Worm (Caenorhabditis elegans): ENCODE results near the gene C03H5.7.

Gene C03H5.7

DNA sequence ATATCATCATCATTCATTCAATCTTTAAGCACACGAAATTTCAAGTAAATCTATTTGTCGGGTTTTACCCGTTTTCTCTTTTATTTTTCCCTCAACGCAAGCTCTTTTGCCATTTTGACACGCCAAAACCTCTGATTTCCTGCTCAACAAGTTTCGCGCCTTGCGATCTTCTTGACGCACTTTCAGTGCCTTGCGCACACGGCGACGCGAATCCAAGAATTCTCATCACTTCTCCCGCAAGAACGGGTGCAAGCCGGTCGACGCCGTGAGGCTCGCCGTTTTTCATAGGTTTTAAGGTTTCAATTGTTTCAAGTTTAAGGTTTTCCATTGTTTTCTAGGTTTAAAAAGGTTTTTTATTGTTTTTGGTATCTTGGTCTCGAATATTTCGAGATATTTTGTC is 36.8 kb downstream of the C03H5.7 start:
- TF ChIP-seq ztf-18 (tag; optimal IDR thresholded peaks at IDR 0.05) (peak; percentile 87), madf-6 (GFP tag; IDR thresholded peaks at IDR 0.05) (0 out of 2 replicates have a peak, but pooled peaks have one; percentile 47), him-1 (tag; optimal IDR thresholded peaks at IDR 0.05) (peak; percentile 56)

DNA sequence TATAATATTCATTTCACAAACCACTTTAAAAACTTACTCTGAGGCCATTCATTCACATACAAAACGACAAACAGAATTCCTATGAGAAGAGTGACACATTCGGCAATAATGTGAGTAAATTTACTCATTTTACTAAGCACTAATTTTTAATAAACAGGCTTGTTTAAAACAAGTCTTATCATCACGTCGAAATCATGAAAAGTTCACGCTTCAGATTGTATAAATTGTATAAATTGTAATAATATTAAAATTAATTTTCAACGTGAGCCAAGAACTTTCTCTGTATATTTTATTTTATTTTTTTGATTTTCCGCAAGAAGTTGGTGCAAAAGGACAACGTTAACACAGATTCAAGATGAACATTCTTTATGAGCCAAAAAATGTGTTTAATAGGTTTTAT is 38.7 kb downstream of the C03H5.7 start, which contains the start of gene C24H12.6:
C24H12.6 (minus strand) TSS at position 101 of the 400 bp plus-strand sequence.
- no peak for TF ChIP-seq D2030.7 (GFP tag; IDR thresholded peaks at IDR 0.05)
- no peak for TF ChIP-seq Y56A3A.18 (GFP tag; IDR thresholded peaks at IDR 0.05)
- TF ChIP-seq hlh-26 (GFP tag; conservative IDR thresholded peaks at IDR 0.05): no peak
- TF ChIP-seq Y67H2A.10 (GFP tag; conservative IDR thresholded peaks at IDR 0.05): no peak
- no peak for TF ChIP-seq nhr-80 (tag; optimal IDR thresholded peaks at IDR 0.05)
- no peak for TF ChIP-seq aptf-2 (GFP tag; conservative IDR thresholded peaks at IDR 0.05)
- TF ChIP-seq athp-1 (tag; optimal IDR thresholded peaks at IDR 0.05): no peak
- no peak for TF ChIP-seq lin-35 (GFP tag; optimal IDR thresholded peaks at IDR 0.05)

DNA sequence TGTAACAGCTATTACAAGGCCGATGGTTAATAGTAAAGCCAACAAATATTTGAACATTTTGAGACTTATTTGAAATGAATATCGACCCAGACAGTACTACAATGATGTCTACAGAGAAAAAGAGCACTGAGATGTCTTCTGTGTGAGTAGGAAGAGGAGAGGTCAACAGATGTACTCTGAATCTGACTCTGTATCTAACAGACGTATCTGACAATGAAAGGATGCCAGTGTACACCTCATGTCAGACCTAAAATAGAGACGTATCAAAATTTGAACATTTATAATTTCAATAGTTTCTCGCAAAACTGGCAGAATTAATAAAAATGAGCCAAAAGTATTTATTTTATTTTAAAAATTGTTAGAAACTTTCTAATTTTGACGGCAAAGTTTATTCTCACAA is 43.1 kb downstream of the C03H5.7 start, which contains the start of gene C24H12.8:
C24H12.8 (minus strand) TSS at position 101 of the 400 bp plus-strand sequence.
- TF ChIP-seq snpc-1.1 (tag; optimal IDR thresholded peaks at IDR 0.05; ENCODE audit: insufficient read depth) (no peak), aptf-2 (GFP tag; conservative IDR thresholded peaks at IDR 0.05) (no peak), egl-18 (GFP tag; IDR thresholded peaks at IDR 0.05) (no peak), xnd-1 (tag; optimal IDR thresholded peaks at IDR 0.05) (no peak), atf-7 (tag; optimal IDR thresholded peaks at IDR 0.05) (no peak)
